Worm (Caenorhabditis elegans): Measurements from ENCODE around the gene his-16.

The his-16 gene

DNA sequence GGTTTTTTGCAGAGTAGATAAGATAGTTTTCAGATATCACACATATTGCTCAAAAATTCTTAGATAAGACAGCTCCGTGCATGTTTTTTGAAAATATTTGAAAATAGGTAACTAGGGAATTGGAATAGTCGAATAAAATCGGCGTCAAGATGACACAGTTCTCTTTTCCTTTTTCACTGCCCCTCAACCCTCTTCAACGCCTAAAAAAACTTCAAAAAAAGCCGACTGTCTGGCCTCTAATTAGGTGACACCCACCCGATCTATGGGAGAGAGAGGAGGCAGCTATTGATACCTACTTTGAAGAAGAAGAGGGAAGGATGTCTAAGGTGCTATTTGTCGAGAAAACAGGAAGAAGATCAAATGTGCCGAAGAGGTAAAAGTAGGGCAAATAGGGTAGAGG lies 24.4 kb upstream of the his-16 start:
- no peak for TF ChIP-seq tbp1 (GFP tag; optimal IDR thresholded peaks at IDR 0.05)
- no peak for TF ChIP-seq aptf-2 (GFP tag; conservative IDR thresholded peaks at IDR 0.05)
- no peak for TF ChIP-seq madf-6 (GFP tag; IDR thresholded peaks at IDR 0.05)
- TF ChIP-seq lin-35 (GFP tag; optimal IDR thresholded peaks at IDR 0.05): no peak
- no peak for TF ChIP-seq mes-4 (tag; optimal IDR thresholded peaks at IDR 0.05)
- no peak for TF ChIP-seq hsf-1 (GFP tag; IDR thresholded peaks at IDR 0.05)
- no peak for TF ChIP-seq zfh-2 (GFP tag; conservative IDR thresholded peaks at IDR 0.05)

ce11 chrII:13841106-13841854 lies 23.3 kb upstream of the his-16 start, which contains the start of gene F08G2.7:
Gene F08G2.7 (minus strand): TSS chrII:13841156.
- TF ChIP-seq die-1 (tag; optimal IDR thresholded peaks at IDR 0.05) (no peak), ztf-6 (GFP tag; IDR thresholded peaks at IDR 0.05) (no peak), xnd-1 (tag; optimal IDR thresholded peaks at IDR 0.05) (no peak), ztf-18 (tag; optimal IDR thresholded peaks at IDR 0.05) (no peak), zfh-2 (GFP tag; conservative IDR thresholded peaks at IDR 0.05) (no peak), athp-1 (tag; optimal IDR thresholded peaks at IDR 0.05) (no peak), ZK185.1 (tag; optimal IDR thresholded peaks at IDR 0.05; ENCODE audit: poor library complexity, severe bottlenecking) (no peak), attf-3 (GFP tag; conservative IDR thresholded peaks at IDR 0.05) (no peak), F23B12.7 (tag; optimal IDR thresholded peaks at IDR 0.05; ENCODE audit: insufficient read depth) (no peak), snpc-1.3 (tag; optimal IDR thresholded peaks at IDR 0.05; ENCODE audit: insufficient read depth) (no peak), F37B4.10 (GFP tag; IDR thresholded peaks at IDR 0.05) (no peak), hlh-12 (tag; optimal IDR thresholded peaks at IDR 0.05) (no peak), F57A8.1 (GFP tag; optimal IDR thresholded peaks at IDR 0.05) (no peak), egl-18 (GFP tag; IDR thresholded peaks at IDR 0.05) (no peak), snpc-3.4 (tag; optimal IDR thresholded peaks at IDR 0.05) (no peak), hmg-1.2 (GFP tag; IDR thresholded peaks at IDR 0.05) (no peak), egrh-3 (GFP tag; IDR thresholded peaks at IDR 0.05) (no peak), pbrm-1 (GFP tag; IDR thresholded peaks at IDR 0.05) (no peak), ekl-4 (GFP tag; IDR thresholded peaks at IDR 0.05) (no peak), sdz-38 (tag; optimal IDR thresholded peaks at IDR 0.05) (no peak)

DNA sequence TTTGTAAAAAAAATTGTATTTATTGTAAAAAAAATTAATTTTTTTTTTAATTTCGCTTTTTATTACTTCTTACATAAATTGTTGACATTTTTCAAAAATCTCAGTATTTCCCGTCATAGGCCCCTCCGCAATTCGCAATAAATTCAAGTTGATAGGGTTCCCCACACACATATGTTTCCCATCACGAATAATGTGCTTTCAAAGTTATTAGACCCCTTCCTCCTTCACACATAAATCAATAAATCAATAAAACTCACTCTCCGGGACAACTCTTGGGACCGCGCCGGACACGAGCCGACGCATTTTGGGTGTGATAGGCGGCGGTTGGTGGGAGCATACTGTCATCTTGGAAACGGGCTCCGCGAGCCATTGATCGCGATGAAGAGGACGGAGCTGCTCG lies 21.5 kb upstream of the his-16 start:
- TF ChIP-seq rec-8 (tag; optimal IDR thresholded peaks at IDR 0.05): no peak
- TF ChIP-seq zfh-2 (GFP tag; conservative IDR thresholded peaks at IDR 0.05): peak; percentile 42; the same call in 1 of the 2 replicates

DNA sequence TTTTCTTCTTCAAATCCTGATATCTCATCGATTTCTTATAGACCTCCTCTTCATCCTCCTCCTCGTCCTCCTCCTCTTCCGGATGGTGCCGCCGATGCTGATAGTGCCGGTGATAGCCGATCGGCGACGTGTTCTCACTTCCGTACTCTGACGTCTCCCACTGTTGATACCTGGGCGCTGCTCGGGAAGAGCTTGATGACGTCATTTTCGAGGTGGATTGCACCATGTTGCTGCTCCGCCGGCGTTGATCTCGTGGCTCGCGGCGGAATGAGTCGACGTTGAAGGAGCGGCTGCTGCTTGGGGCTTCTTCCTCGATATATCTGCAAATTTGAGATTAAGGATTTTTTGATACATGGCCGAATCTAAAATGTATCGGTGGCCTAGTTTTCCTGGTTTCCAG lies 20.5 kb upstream of the his-16 start:
- TF ChIP-seq egl-44 (GFP tag; IDR thresholded peaks at IDR 0.05) (no peak), T26A5.8 (tag; optimal IDR thresholded peaks at IDR 0.05) (no peak), tbx-9 (tag; optimal IDR thresholded peaks at IDR 0.05; ENCODE audit: borderline replicate concordance) (no peak), ztf-3 (GFP tag; optimal IDR thresholded peaks at IDR 0.05) (no peak), lag-1 (GFP tag; IDR thresholded peaks at IDR 0.05) (no peak), zfh-2 (GFP tag; conservative IDR thresholded peaks at IDR 0.05) (peak; percentile 72), unc-130 (GFP tag; optimal IDR thresholded peaks at IDR 0.05) (no peak), ztf-28 (GFP tag; IDR thresholded peaks at IDR 0.05) (no peak), ztf-18 (tag; optimal IDR thresholded peaks at IDR 0.05) (no peak), xnd-1 (tag; optimal IDR thresholded peaks at IDR 0.05) (no peak), let-526 (GFP tag; IDR thresholded peaks at IDR 0.05) (no peak), egrh-3 (GFP tag; IDR thresholded peaks at IDR 0.05) (peak; percentile 26; the same call in 1 of the 2 replicates), ceh-40 (GFP tag; IDR thresholded peaks at IDR 0.05) (no peak), rec-8 (tag; optimal IDR thresholded peaks at IDR 0.05) (no peak), atf-7 (tag; optimal IDR thresholded peaks at IDR 0.05) (no peak), ceh-100 (GFP tag; IDR thresholded peaks at IDR 0.05) (no peak)

Data from whole organism, young adult.